Worm (Caenorhabditis elegans): ENCODE data around the gene F55G11.7.

Gene F55G11.7

DNA sequence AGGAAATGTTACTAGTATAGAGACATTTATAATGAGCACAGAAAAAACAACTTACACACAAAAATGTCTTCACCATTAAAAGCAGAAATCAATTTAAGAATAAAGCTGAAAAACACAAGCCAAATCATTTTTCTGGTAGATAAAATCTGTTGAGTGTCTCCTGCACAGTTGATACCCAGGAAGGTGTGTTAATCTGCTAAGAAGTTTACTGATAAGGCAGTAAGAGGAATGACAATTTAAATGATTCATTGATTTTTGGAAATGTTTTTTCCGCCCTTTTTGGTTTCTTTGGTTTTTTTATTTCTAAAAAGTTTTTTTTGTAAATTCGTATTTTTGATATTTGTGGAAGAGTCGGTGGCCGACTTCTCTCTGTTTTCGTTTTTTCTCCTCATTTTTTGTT, 25.7 kb downstream of the F55G11.7 start, which contains the start of gene K10D11.3:
Gene K10D11.3 (minus strand): TSS at position 174 of the 400 bp plus-strand sequence.
- no peak for TF ChIP-seq zip-4 (GFP tag; optimal IDR thresholded peaks at IDR 0.05)
- no peak for TF ChIP-seq F16B12.6 (tag; optimal IDR thresholded peaks at IDR 0.05)
- TF ChIP-seq nhr-237 (tag; optimal IDR thresholded peaks at IDR 0.05) = no peak
- peak; percentile 72 for TF ChIP-seq elt-2 (tag; optimal IDR thresholded peaks at IDR 0.05)
- TF ChIP-seq vab-15 (tag; optimal IDR thresholded peaks at IDR 0.05) = no peak
- TF ChIP-seq xbp-1 (tag; optimal IDR thresholded peaks at IDR 0.05) = no peak
- no peak for TF ChIP-seq nhr-85 (tag)

- TF ChIP-seq egl-27 (tag; optimal IDR thresholded peaks at IDR 0.05) (no peak), elt-2 (tag; optimal IDR thresholded peaks at IDR 0.05) (peak; percentile 39)
These were observed 29.1 kb downstream of the F55G11.7 start, which contains the start of gene K10D11.6 for ce11 chrIV:12989355-12989754. Gene K10D11.6, minus strand, starts transcription at chrIV:12989455.

DNA sequence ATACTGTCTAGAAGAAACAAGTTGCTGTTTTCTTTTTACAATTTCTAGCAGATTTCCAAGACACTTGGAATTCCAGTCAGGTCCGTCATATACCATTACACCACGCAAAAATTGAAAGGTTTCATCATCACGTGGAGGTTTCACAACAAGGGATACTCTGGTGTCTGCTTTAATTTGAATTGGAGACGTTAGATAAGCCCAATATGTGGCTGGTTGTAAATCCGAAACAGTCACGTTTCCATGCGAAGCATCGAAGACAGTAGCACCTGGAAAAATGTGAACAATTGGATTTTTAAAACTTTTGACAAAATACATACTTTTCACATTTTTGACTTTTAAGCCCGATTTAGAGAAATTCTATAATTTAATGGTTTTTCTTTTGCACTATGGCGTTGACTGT, 30.4 kb downstream of the F55G11.7 start:
- TF ChIP-seq nhr-77 (tag; optimal IDR thresholded peaks at IDR 0.05) (no peak), xbp-1 (tag; optimal IDR thresholded peaks at IDR 0.05) (no peak), Y116A8C.19 (tag; optimal IDR thresholded peaks at IDR 0.05; ENCODE audit: borderline replicate concordance) (no peak), zip-4 (GFP tag; optimal IDR thresholded peaks at IDR 0.05) (no peak), dpl-1 (GFP tag; optimal IDR thresholded peaks at IDR 0.05) (no peak), nhr-11 (tag; optimal IDR thresholded peaks at IDR 0.05) (no peak), dsc-1 (tag; optimal IDR thresholded peaks at IDR 0.05) (no peak), egl-13 (tag; optimal IDR thresholded peaks at IDR 0.05) (no peak), lin-39 (tag; optimal IDR thresholded peaks at IDR 0.05) (no peak), ceh-63 (GFP tag; optimal IDR thresholded peaks at IDR 0.05) (no peak), tlp-1 (tag; optimal IDR thresholded peaks at IDR 0.05) (no peak), nhr-76 (tag; optimal IDR thresholded peaks at IDR 0.05) (no peak), pqm-1 (tag; optimal IDR thresholded peaks at IDR 0.05) (no peak), snu-23 (GFP tag; optimal IDR thresholded peaks at IDR 0.05) (no peak), ceh-88 (GFP tag; IDR thresholded peaks at IDR 0.05) (no peak), efl-3 (GFP tag; optimal IDR thresholded peaks at IDR 0.05) (no peak), F16B12.6 (tag; optimal IDR thresholded peaks at IDR 0.05) (no peak), tbx-2 (tag; optimal IDR thresholded peaks at IDR 0.05) (no peak), elt-3 (tag; optimal IDR thresholded peaks at IDR 0.05) (no peak), ets-5 (GFP tag; IDR thresholded peaks at IDR 0.05) (no peak)

ce11 chrIV:12991629-12992028, 31.4 kb downstream of the F55G11.7 start, which contains the start of gene K10D11.5:
Gene K10D11.5, minus strand, starts transcription at chrIV:12991843.
- TF ChIP-seq elt-2 (tag; optimal IDR thresholded peaks at IDR 0.05) (peak; percentile 45), hlh-4 (tag; optimal IDR thresholded peaks at IDR 0.05) (no peak)

- TF ChIP-seq dpl-1 (GFP tag; optimal IDR thresholded peaks at IDR 0.05) (no peak), lin-13 (GFP tag; optimal IDR thresholded peaks at IDR 0.05) (no peak), Y116A8C.19 (tag; optimal IDR thresholded peaks at IDR 0.05; ENCODE audit: borderline replicate concordance) (no peak), fkh-10 (GFP tag; optimal IDR thresholded peaks at IDR 0.05) (no peak), ztf-4 (tag; optimal IDR thresholded peaks at IDR 0.05) (no peak), egl-27 (tag; optimal IDR thresholded peaks at IDR 0.05) (no peak), nhr-76 (tag; optimal IDR thresholded peaks at IDR 0.05) (no peak), fos-1 (tag; optimal IDR thresholded peaks at IDR 0.05) (no peak), fkh-8 (tag; optimal IDR thresholded peaks at IDR 0.05) (no peak), ceh-8 (GFP tag; optimal IDR thresholded peaks at IDR 0.05) (no peak), ces-1 (GFP tag; optimal IDR thresholded peaks at IDR 0.05) (no peak), nhr-20 (tag; optimal IDR thresholded peaks at IDR 0.05) (no peak), unc-30 (tag; optimal IDR thresholded peaks at IDR 0.05) (no peak), nhr-28 (tag; optimal IDR thresholded peaks at IDR 0.05) (no peak), pqm-1 (tag; optimal IDR thresholded peaks at IDR 0.05) (no peak), elt-2 (tag; optimal IDR thresholded peaks at IDR 0.05) (no peak), zag-1 (tag; optimal IDR thresholded peaks at IDR 0.05) (no peak), snpc-4 (tag; optimal IDR thresholded peaks at IDR 0.05) (no peak)
These were observed 34.1 kb downstream of the F55G11.7 start, which contains the start of gene K10D11.4 for ce11 chrIV:12994376-12994775. Gene K10D11.4, minus strand, starts transcription at chrIV:12994476.

All from whole organism, L1 larva.